Worm (Caenorhabditis elegans) whole organism, late embryonic: ENCODE measurements around the gene lgmn-1.

Source experiments
- ahr-1 ChIP-seq: sonication (generic microtip); optimal IDR thresholded peaks from 2 replicates; lab custom pipeline; 2016; ENCODE audit warnings: missing genetic modification characterization, missing compliant biosample characterization
- ama-1 ChIP-seq: fragments of 150-350 bp; optimal IDR thresholded peaks from 2 replicates; lab custom pipeline; 2014
- ets-4 ChIP-seq: sonication (generic microtip); optimal IDR thresholded peaks from 2 replicates; lab custom pipeline; 2016; ENCODE audit warnings: missing genetic modification characterization, missing compliant biosample characterization
- eyg-1 ChIP-seq: sonication (generic microtip); optimal IDR thresholded peaks from 2 replicates; lab custom pipeline; 2016; ENCODE audit warnings: missing genotype, missing genetic modification characterization, missing compliant biosample characterization
- pha-4 ChIP-seq: fragments of 150-350 bp; optimal IDR thresholded peaks from 2 replicates; lab custom pipeline; 2018; ENCODE audit warnings: missing biosample characterization, missing genetic modification reagents, missing genetic modification characterization
- pqm-1 ChIP-seq: sonication (generic microtip); optimal IDR thresholded peaks from 2 replicates; lab custom pipeline; 2016; ENCODE audit warnings: missing genetic modification characterization, missing compliant biosample characterization
- pros-1 ChIP-seq: fragments of 150-350 bp; optimal IDR thresholded peaks from 2 replicates; lab custom pipeline; 2014; ENCODE audit warnings: missing biosample characterization, missing genetic modification reagents, missing genetic modification characterization
- sox-4 ChIP-seq: sonication (generic microtip); optimal IDR thresholded peaks from 2 replicates; lab custom pipeline; 2017; ENCODE audit warnings: mild to moderate bottlenecking, missing genetic modification characterization, inconsistent platforms, missing compliant biosample characterization
- tbx-2 ChIP-seq: sonication (generic microtip); optimal IDR thresholded peaks from 2 replicates; lab custom pipeline; 2016; ENCODE audit warnings: missing genetic modification characterization, missing compliant biosample characterization
- unc-86 ChIP-seq: sonication (generic microtip); optimal IDR thresholded peaks from 2 replicates; lab custom pipeline; 2016; ENCODE audit warnings: missing genetic modification characterization, missing compliant biosample characterization

DNA sequence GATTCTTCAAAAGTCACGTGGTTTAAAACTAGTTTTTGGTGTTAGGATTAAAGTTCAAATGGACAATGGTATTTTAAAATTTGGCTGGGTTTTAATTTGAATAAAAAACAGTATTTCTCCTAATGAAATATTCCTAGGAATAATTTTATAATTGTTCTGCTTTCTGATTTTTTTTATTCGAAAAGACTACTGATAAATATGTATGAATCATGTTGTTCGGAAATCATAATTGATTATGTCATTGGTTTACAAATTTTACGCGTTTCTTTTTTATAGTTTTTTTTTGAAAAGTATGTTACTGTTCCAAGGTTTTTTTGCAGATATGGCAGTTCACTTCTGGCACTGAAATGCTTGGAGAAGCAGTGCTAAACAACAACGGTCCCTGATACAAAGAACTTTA, 44.5 kb upstream of the lgmn-1 start, which contains the start of gene F28C1.3:
- no peak for TF ChIP-seq pqm-1
- TF ChIP-seq sox-4 (tag; lab: Kevin White, UChicago) = no peak
- TF ChIP-seq pros-1 = no peak
- no peak for TF ChIP-seq unc-86
- TF ChIP-seq pha-4 (tag; lab: Kevin White, UChicago) = no peak
- no peak for TF ChIP-seq ahr-1
- TF ChIP-seq eyg-1 (tag; lab: Kevin White, UChicago) = no peak
- no peak for TF ChIP-seq ama-1 (lab: Kevin White, UChicago)
- TF ChIP-seq tbx-2 (tag; lab: Kevin White, UChicago) = no peak
- no peak for TF ChIP-seq ets-4
